Worm (Caenorhabditis elegans) whole organism, late embryonic: ENCODE results near the gene ceh-36.

ENCODE experiments used
- F13H6.1 ChIP-seq: sonication (generic microtip); optimal IDR thresholded peaks from 2 replicates; lab custom pipeline; 2016; ENCODE audit warnings: missing genetic modification characterization, missing compliant biosample characterization
- K02D7.2 ChIP-seq: sonication (generic microtip); optimal IDR thresholded peaks from 2 replicates; lab custom pipeline; 2017; ENCODE audit warnings: mild to moderate bottlenecking, missing genetic modification characterization, missing compliant biosample characterization
- ceh-24 ChIP-seq: sonication (generic microtip); optimal IDR thresholded peaks from 2 replicates; lab custom pipeline; 2016; ENCODE audit warnings: mild to moderate bottlenecking, missing genetic modification characterization, missing compliant biosample characterization
- ceh-6 ChIP-seq: fragments of 200-800 bp; sonication (Bioruptor generic); optimal IDR thresholded peaks from 2 replicates; lab custom pipeline; 2018; ENCODE audit warnings: mild to moderate bottlenecking, missing genetic modification characterization, missing compliant biosample characterization
- ceh-9 ChIP-seq: sonication (generic microtip); optimal IDR thresholded peaks from 2 replicates; lab custom pipeline; 2016; ENCODE audit warnings: mild to moderate bottlenecking, missing genetic modification characterization, inconsistent platforms, missing compliant biosample characterization
- hlh-15 ChIP-seq: sonication (generic microtip); optimal IDR thresholded peaks from 2 replicates; lab custom pipeline; 2016; ENCODE audit warnings: missing genetic modification characterization, missing compliant biosample characterization
- nfya-1 ChIP-seq: sonication (generic microtip); optimal IDR thresholded peaks from 2 replicates; lab custom pipeline; 2017; ENCODE audit warnings: missing genetic modification characterization, mild to moderate bottlenecking, missing compliant biosample characterization, antibody characterized with exemption, moderate library complexity
- odd-2 ChIP-seq: sonication (generic microtip); optimal IDR thresholded peaks from 2 replicates; lab custom pipeline; 2017; ENCODE audit warnings: antibody characterized with exemption, mild to moderate bottlenecking, missing genetic modification characterization, missing compliant biosample characterization
- pha-4 ChIP-seq: fragments of 150-350 bp; optimal IDR thresholded peaks from 2 replicates; lab custom pipeline; 2018; ENCODE audit warnings: missing biosample characterization, missing genetic modification reagents, missing genetic modification characterization
- pqm-1 ChIP-seq: sonication (generic microtip); optimal IDR thresholded peaks from 2 replicates; lab custom pipeline; 2016; ENCODE audit warnings: missing genetic modification characterization, missing compliant biosample characterization
- rnt-1 ChIP-seq: sonication (generic microtip); optimal IDR thresholded peaks from 2 replicates; lab custom pipeline; 2016; ENCODE audit warnings: missing genetic modification characterization, missing compliant biosample characterization
- ttx-3 ChIP-seq: sonication (generic microtip); optimal IDR thresholded peaks from 2 replicates; lab custom pipeline; 2016; ENCODE audit warnings: missing genetic modification reagents, missing genetic modification characterization, missing compliant biosample characterization
- unc-3 ChIP-seq, 2 experiments: fragments of 200-800 bp in 1 of 2; sonication (Bioruptor generic) in 1 of 2; sonication (generic microtip) in 1 of 2; conservative IDR thresholded peaks in 1 of 2; optimal IDR thresholded peaks in 1 of 2; 2 replicates each; pipeline versions ENCODE4 v1.3.6 to Lab custom; 2016 to 2022; ENCODE audit warnings: missing compliant biosample characterization in 2 of 2, missing genetic modification characterization in 2 of 2, missing genetic modification reagents in 1 of 2
- zip-5 ChIP-seq: sonication (generic microtip); optimal IDR thresholded peaks from 2 replicates; lab custom pipeline; 2016; ENCODE audit warnings: missing genetic modification characterization, missing compliant biosample characterization

ce11 chrX:14185631-14186030 is 735 bp downstream of the ceh-36 start:
- TF ChIP-seq zip-5 (tag; lab: Kevin White, UChicago) (no peak), K02D7.2 (tag; lab: Kevin White, UChicago) (no peak), unc-3 (GFP tag; conservative IDR thresholded peaks at IDR 0.05; lab: Robert Waterston, UW) (no peak), unc-3 (tag; optimal IDR thresholded peaks at IDR 0.05; lab: Kevin White, UChicago) (no peak), rnt-1 (tag; lab: Kevin White, UChicago) (no peak), odd-2 (tag; lab: Kevin White, UChicago) (no peak), nfya-1 (no peak), pha-4 (tag; lab: Kevin White, UChicago) (no peak), hlh-15 (no peak), ceh-24 (tag; lab: Kevin White, UChicago) (no peak), pqm-1 (tag; lab: Kevin White, UChicago) (no peak), F13H6.1 (no peak), ceh-6 (GFP tag; lab: Kevin White, UChicago) (no peak), ceh-9 (tag; lab: Kevin White, UChicago) (no peak), ttx-3 (no peak)
